Worm (Caenorhabditis elegans): Measurements from ENCODE around the gene fbxa-25.

The fbxa-25 gene

DNA sequence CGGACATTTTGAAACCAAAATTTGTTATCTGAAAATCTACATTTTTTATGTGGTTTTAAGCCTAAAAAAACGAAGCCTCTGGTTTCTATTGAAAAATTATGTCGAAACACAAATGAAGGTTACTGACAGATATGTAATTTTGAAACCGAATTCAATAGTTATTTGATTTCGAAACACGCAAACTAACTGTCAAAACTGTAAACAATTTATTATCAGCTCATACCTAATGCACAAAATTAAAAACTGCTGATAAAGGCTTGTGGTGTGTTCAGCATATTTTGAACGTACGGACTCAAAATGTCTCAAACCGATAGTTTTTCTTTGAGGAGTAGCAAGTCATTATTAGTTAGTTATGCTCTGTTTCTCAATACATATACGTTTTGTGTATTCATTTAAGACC is 6.8 kb downstream of the fbxa-25 start, which contains the start of gene fbxa-26:
TSS of gene fbxa-26 (minus strand) at position 35 of the 400 bp plus-strand sequence.
- TF ChIP-seq unc-86 (tag; optimal IDR thresholded peaks at IDR 0.05): no peak

DNA sequence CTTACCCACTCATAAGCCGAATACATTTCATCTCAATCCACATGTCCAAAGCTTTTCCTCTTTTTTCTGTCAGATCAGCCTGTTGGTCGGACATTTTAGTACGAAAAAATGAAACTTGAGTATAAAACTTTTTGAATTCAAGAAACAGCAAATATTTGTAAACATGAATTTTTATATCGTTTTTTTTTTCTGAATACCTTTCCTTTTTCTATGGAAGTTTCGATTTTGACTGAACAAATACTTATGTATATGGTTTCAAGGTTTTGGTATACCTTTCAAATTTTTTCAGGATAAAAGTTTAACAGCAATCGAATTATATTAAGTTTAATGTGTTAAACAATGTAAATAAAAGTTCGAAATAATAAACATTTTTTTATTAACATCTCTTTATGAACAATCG is 9.0 kb downstream of the fbxa-25 start, which contains the start of gene fbxa-5:
TSS of gene fbxa-5 (minus strand) at position 101 of the 400 bp plus-strand sequence.
- no peak for TF ChIP-seq unc-86 (tag; optimal IDR thresholded peaks at IDR 0.05)
- TF ChIP-seq ceh-2 (tag; optimal IDR thresholded peaks at IDR 0.05): no peak
- TF ChIP-seq pqm-1 (tag; optimal IDR thresholded peaks at IDR 0.05): no peak
- TF ChIP-seq ceh-30 (tag; optimal IDR thresholded peaks at IDR 0.05): no peak
- no peak for TF ChIP-seq pros-1 (tag; optimal IDR thresholded peaks at IDR 0.05)
- TF ChIP-seq ceh-34 (tag; optimal IDR thresholded peaks at IDR 0.05): no peak
- TF ChIP-seq hlh-30 (tag; optimal IDR thresholded peaks at IDR 0.05; ENCODE audit: insufficient read depth): no peak
- TF ChIP-seq ceh-48 (tag; optimal IDR thresholded peaks at IDR 0.05): no peak

DNA sequence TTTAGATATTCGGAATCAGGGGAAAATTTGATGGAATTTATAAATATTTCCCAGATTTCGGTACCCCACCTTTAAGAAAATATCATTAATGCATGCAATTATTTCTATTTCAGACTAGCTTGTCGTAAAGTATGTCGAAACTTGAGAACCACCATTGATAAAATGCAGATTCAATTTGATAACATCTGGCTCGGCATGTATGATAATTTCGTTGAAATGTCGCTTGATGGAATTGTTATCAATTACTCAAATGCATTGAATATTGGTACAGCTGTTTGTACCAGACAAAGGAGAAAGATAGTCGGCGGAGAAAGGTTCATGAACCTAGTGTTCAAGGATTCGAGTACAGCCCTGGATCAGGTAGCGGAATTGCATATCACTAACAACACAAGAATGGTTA is 17.4 kb downstream of the fbxa-25 start, which contains the start of gene Y82E9BL.19:
TSS of gene Y82E9BL.19 (plus strand) at position 123 of the 400 bp plus-strand sequence.
- no peak for TF ChIP-seq ceh-30 (tag; optimal IDR thresholded peaks at IDR 0.05)

ce11 chrIII:1326490-1326889 is 22.8 kb downstream of the fbxa-25 start, which contains the start of gene Y82E9BL.18:
Gene Y82E9BL.18 (plus strand): TSS chrIII:1326790.
- TF ChIP-seq nhr-11 (tag; optimal IDR thresholded peaks at IDR 0.05) (no peak), pag-3 (tag; optimal IDR thresholded peaks at IDR 0.05; ENCODE audit: borderline replicate concordance) (no peak), unc-42 (tag; optimal IDR thresholded peaks at IDR 0.05) (no peak), eyg-1 (tag; optimal IDR thresholded peaks at IDR 0.05) (no peak), fkh-10 (GFP tag; optimal IDR thresholded peaks at IDR 0.05) (no peak), pat-9 (tag; optimal IDR thresholded peaks at IDR 0.05) (no peak), ceh-19 (GFP tag; optimal IDR thresholded peaks at IDR 0.05) (no peak), nfya-1 (tag; optimal IDR thresholded peaks at IDR 0.05) (no peak), K02D7.2 (tag; optimal IDR thresholded peaks at IDR 0.05) (no peak), unc-86 (tag; optimal IDR thresholded peaks at IDR 0.05) (no peak), sox-4 (tag; optimal IDR thresholded peaks at IDR 0.05) (no peak), ceh-9 (tag; optimal IDR thresholded peaks at IDR 0.05) (no peak), syd-9 (tag; optimal IDR thresholded peaks at IDR 0.05) (no peak), ref-2 (tag; optimal IDR thresholded peaks at IDR 0.05) (no peak), dmd-4 (tag; optimal IDR thresholded peaks at IDR 0.05; ENCODE audit: borderline replicate concordance) (no peak), unc-3 (GFP tag; conservative IDR thresholded peaks at IDR 0.05) (no peak), unc-3 (tag; optimal IDR thresholded peaks at IDR 0.05) (no peak), pax-1 (tag; optimal IDR thresholded peaks at IDR 0.05) (no peak), ceh-30 (tag; optimal IDR thresholded peaks at IDR 0.05) (no peak)

ce11 chrIII:1324513-1324912 is 24.7 kb downstream of the fbxa-25 start, which contains the start of gene fbxa-14:
Gene fbxa-14 (minus strand): TSS chrIII:1324613.
- TF ChIP-seq hlh-30 (tag; optimal IDR thresholded peaks at IDR 0.05; ENCODE audit: insufficient read depth) (no peak), syd-9 (tag; optimal IDR thresholded peaks at IDR 0.05) (no peak), che-1 (tag; optimal IDR thresholded peaks at IDR 0.05) (no peak), ahr-1 (tag; optimal IDR thresholded peaks at IDR 0.05) (no peak), lin-11 (tag; optimal IDR thresholded peaks at IDR 0.05) (no peak), ceh-48 (tag; optimal IDR thresholded peaks at IDR 0.05) (no peak), pha-4 (tag; optimal IDR thresholded peaks at IDR 0.05) (no peak), pha-2 (tag; optimal IDR thresholded peaks at IDR 0.05) (no peak)

- no peak for TF ChIP-seq fkh-10 (GFP tag; optimal IDR thresholded peaks at IDR 0.05)
- peak; percentile 91 for TF ChIP-seq elt-2 (tag; optimal IDR thresholded peaks at IDR 0.05)
- TF ChIP-seq dmd-4 (tag; optimal IDR thresholded peaks at IDR 0.05; ENCODE audit: borderline replicate concordance): no peak
Measured at ce11 chrIII:1323555-1323954, 25.7 kb downstream of the fbxa-25 start.
